Fruit fly (Drosophila melanogaster): ENCODE measurements around the gene CtsL4.

Gene CtsL4

DNA sequence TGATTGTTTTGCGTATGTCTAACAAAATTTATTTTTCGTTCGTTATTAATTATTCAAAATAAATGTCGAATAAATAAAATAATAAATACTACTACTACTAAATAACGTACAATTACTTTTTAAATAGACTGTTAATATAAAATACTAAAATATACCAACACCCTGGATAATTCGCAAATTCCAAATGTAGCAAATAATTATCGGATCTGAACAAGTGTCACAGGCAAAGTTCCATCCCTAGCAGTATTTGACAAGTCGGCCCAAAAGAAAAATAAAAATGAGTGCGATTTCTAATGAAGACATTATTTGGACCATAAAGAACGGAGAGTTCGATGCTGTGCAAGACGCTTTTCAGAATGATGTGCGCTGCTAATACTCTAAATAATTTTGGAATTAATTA, 15.0 kb downstream of the CtsL4 start, which contains the start of gene CG31715 (continued):
- TF ChIP-seq CG34422 (GFP tag; IDR thresholded peaks at IDR 0.05) (no peak; the same call in 2 of the 3 replicates), CG7987 (GFP tag; optimal IDR thresholded peaks at IDR 0.05) (no peak), Nf-YB (GFP tag; optimal IDR thresholded peaks at IDR 0.05) (no peak), sim (GFP tag; IDR thresholded peaks at IDR 0.05) (no peak), CG3726 (GFP tag; IDR thresholded peaks at IDR 0.05) (no peak), CG3281 (GFP tag; optimal IDR thresholded peaks at IDR 0.05) (no peak), emc (GFP tag; optimal IDR thresholded peaks at IDR 0.05) (no peak), D19B (GFP tag; optimal IDR thresholded peaks at IDR 0.05) (no peak), hth (optimal IDR thresholded peaks at IDR 0.05) (no peak), D19A (tag; optimal IDR thresholded peaks at IDR 0.05) (peak; percentile 8), CG12744 (GFP tag; optimal IDR thresholded peaks at IDR 0.05) (no peak), ranshi (GFP tag; IDR thresholded peaks at IDR 0.05) (peak; percentile 53; the same call in 1 of the 2 replicates), Awh (GFP tag; IDR thresholded peaks at IDR 0.05) (no peak), dan (GFP tag; IDR thresholded peaks at IDR 0.05) (no peak), tio (GFP tag; optimal IDR thresholded peaks at IDR 0.05) (no peak), pros (GFP tag; optimal IDR thresholded peaks at IDR 0.05) (no peak), CG2889 (GFP tag; IDR thresholded peaks at IDR 0.05) (no peak), stwl (tag; optimal IDR thresholded peaks at IDR 0.05) (peak; percentile 56), CG18476 (GFP tag; optimal IDR thresholded peaks at IDR 0.05) (no peak), CG12155 (GFP tag; optimal IDR thresholded peaks at IDR 0.05) (no peak), chif (GFP tag; optimal IDR thresholded peaks at IDR 0.05) (no peak), Usf (GFP tag; optimal IDR thresholded peaks at IDR 0.05) (no peak), gt (GFP tag; IDR thresholded peaks at IDR 0.05) (no peak), Bgb (GFP tag; IDR thresholded peaks at IDR 0.05; ENCODE audit: partially characterized antibody) (peak; percentile 41; the same call in 1 of the 2 replicates), CG4707 (GFP tag; optimal IDR thresholded peaks at IDR 0.05) (no peak), crc (GFP tag; optimal IDR thresholded peaks at IDR 0.05) (no peak), Blimp-1 (GFP tag; optimal IDR thresholded peaks at IDR 0.05) (no peak), CG11398 (GFP tag; optimal IDR thresholded peaks at IDR 0.05) (no peak), Myb (GFP tag; optimal IDR thresholded peaks at IDR 0.05) (no peak), dati (GFP tag; IDR thresholded peaks at IDR 0.05) (no peak), tll (GFP tag; optimal IDR thresholded peaks at IDR 0.05) (no peak), CG1529 (GFP tag; optimal IDR thresholded peaks at IDR 0.05) (no peak), fd64A (GFP tag; optimal IDR thresholded peaks at IDR 0.05) (no peak), CG12391 (tag; optimal IDR thresholded peaks at IDR 0.05) (peak; percentile 54), Dfd (GFP tag; optimal IDR thresholded peaks at IDR 0.05) (no peak), jigr1 (GFP tag; IDR thresholded peaks at IDR 0.05) (no peak), Hmx (GFP tag; optimal IDR thresholded peaks at IDR 0.05) (no peak), seq (GFP tag; IDR thresholded peaks at IDR 0.05) (no peak), ham (GFP tag; IDR thresholded peaks at IDR 0.05) (no peak), Six4 (GFP tag; optimal IDR thresholded peaks at IDR 0.05) (no peak), Ravus (GFP tag; IDR thresholded peaks at IDR 0.05) (no peak), CG9797 (GFP tag; optimal IDR thresholded peaks at IDR 0.05) (no peak), CG33557 (GFP tag; optimal IDR thresholded peaks at IDR 0.05) (no peak), abd-A (tag; optimal IDR thresholded peaks at IDR 0.05) (no peak), sd (tag; optimal IDR thresholded peaks at IDR 0.05) (peak; percentile 87), Bteb2 (GFP tag; optimal IDR thresholded peaks at IDR 0.05) (no peak), sens (GFP tag) (peak; percentile 77), CG7556 (GFP tag; optimal IDR thresholded peaks at IDR 0.05) (no peak), Adf1 (GFP tag; IDR thresholded peaks at IDR 0.05) (no peak), toy (GFP tag; IDR thresholded peaks at IDR 0.05) (no peak), kni (GFP tag; optimal IDR thresholded peaks at IDR 0.05) (no peak), CG17328 (GFP tag; IDR thresholded peaks at IDR 0.05) (no peak), Optix (GFP tag; IDR thresholded peaks at IDR 0.05) (no peak)
